Worm (Caenorhabditis elegans): ENCODE measurements around the gene acr-14.

The acr-14 gene

DNA sequence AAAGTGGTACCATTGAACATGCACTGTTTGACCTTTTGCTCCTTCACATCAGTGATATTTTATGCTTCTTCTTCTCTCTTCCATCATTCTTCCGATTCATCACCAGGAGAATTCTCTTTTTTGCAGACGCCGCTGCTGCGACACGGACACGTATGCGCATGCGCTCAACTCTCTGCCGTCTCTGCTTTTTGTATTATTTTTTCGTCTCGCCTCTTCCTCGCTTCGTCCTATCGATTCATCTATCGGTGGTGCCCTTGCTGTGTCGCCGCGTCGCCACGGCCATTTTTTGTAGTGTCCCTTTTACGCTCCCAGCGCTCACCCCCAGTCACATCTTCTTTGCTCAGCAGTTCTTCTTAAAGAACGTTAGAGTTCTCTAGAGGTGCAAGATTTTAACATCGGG lies 50.9 kb downstream of the acr-14 start (continued):
- no peak for TF ChIP-seq ccch-3 (GFP tag; optimal IDR thresholded peaks at IDR 0.05)
- no peak for TF ChIP-seq egl-18 (GFP tag; IDR thresholded peaks at IDR 0.05)
- no peak for TF ChIP-seq ZK185.1 (tag; optimal IDR thresholded peaks at IDR 0.05; ENCODE audit: poor library complexity, severe bottlenecking)
- peak; percentile 21 for TF ChIP-seq ceh-27 (GFP tag; optimal IDR thresholded peaks at IDR 0.05)
- TF ChIP-seq him-1 (tag; optimal IDR thresholded peaks at IDR 0.05), result no peak
- TF ChIP-seq B0336.3 (GFP tag; IDR thresholded peaks at IDR 0.05), result no peak
- no peak for TF ChIP-seq cebp-1 (GFP tag; IDR thresholded peaks at IDR 0.05)
- TF ChIP-seq cebp-1 (tag; optimal IDR thresholded peaks at IDR 0.05), result peak; percentile 57
- no peak for TF ChIP-seq F22D6.2 (tag; optimal IDR thresholded peaks at IDR 0.05)
- no peak for TF ChIP-seq F39B2.1 (GFP tag; IDR thresholded peaks at IDR 0.05)
- TF ChIP-seq rcor-1 (GFP tag; IDR thresholded peaks at IDR 0.05), result no peak
- TF ChIP-seq lin-40 (tag; optimal IDR thresholded peaks at IDR 0.05), result no peak
- no peak for TF ChIP-seq dpl-1 (GFP tag; optimal IDR thresholded peaks at IDR 0.05)
- TF ChIP-seq madf-3 (GFP tag; IDR thresholded peaks at IDR 0.05), result no peak
- TF ChIP-seq hsf-1 (GFP tag; IDR thresholded peaks at IDR 0.05), result no peak
- TF ChIP-seq T26A5.8 (tag; optimal IDR thresholded peaks at IDR 0.05), result no peak
- peak; percentile 37; the same call in 1 of the 2 replicates for TF ChIP-seq ceh-100 (GFP tag; IDR thresholded peaks at IDR 0.05)
- peak; percentile 4 for TF ChIP-seq nhr-80 (tag; optimal IDR thresholded peaks at IDR 0.05)
- TF ChIP-seq attf-5 (GFP tag; optimal IDR thresholded peaks at IDR 0.05), result no peak
- no peak for TF ChIP-seq D2030.7 (GFP tag; IDR thresholded peaks at IDR 0.05)
- no peak for TF ChIP-seq nhr-90 (tag; optimal IDR thresholded peaks at IDR 0.05)
- TF ChIP-seq Y53G8AR.9 (GFP tag; conservative IDR thresholded peaks at IDR 0.05), result no peak
- TF ChIP-seq mcd-1 (GFP tag; IDR thresholded peaks at IDR 0.05), result peak; percentile 23; the same call in 1 of the 2 replicates
- TF ChIP-seq gei-17 (GFP tag; optimal IDR thresholded peaks at IDR 0.05), result no peak
- no peak for TF ChIP-seq chd-7 (tag; optimal IDR thresholded peaks at IDR 0.05)
- no peak for TF ChIP-seq lin-26 (GFP tag; IDR thresholded peaks at IDR 0.05)
- no peak for TF ChIP-seq madf-8 (GFP tag; conservative IDR thresholded peaks at IDR 0.05)
- TF ChIP-seq repo-1 (tag; optimal IDR thresholded peaks at IDR 0.05), result no peak
- no peak for TF ChIP-seq snpc-1.1 (tag; optimal IDR thresholded peaks at IDR 0.05; ENCODE audit: insufficient read depth)
- TF ChIP-seq sea-2 (GFP tag; IDR thresholded peaks at IDR 0.05), result no peak
- TF ChIP-seq sdz-38 (tag; optimal IDR thresholded peaks at IDR 0.05), result no peak
- no peak for TF ChIP-seq lin-35 (GFP tag; optimal IDR thresholded peaks at IDR 0.05)
- no peak for TF ChIP-seq die-1 (tag; optimal IDR thresholded peaks at IDR 0.05)
- no peak for TF ChIP-seq sptf-2 (GFP tag; optimal IDR thresholded peaks at IDR 0.05)
- no peak for TF ChIP-seq mxl-1 (tag; optimal IDR thresholded peaks at IDR 0.05)
- TF ChIP-seq nfya-2 (GFP tag; IDR thresholded peaks at IDR 0.05), result no peak
- TF ChIP-seq K12H6.12 (tag; optimal IDR thresholded peaks at IDR 0.05), result peak; percentile 27
- TF ChIP-seq hlh-26 (GFP tag; conservative IDR thresholded peaks at IDR 0.05), result no peak
- TF ChIP-seq ztf-6 (GFP tag; IDR thresholded peaks at IDR 0.05), result no peak
- no peak for TF ChIP-seq attf-6 (GFP tag; IDR thresholded peaks at IDR 0.05)
- TF ChIP-seq madf-6 (GFP tag; IDR thresholded peaks at IDR 0.05), result no peak
- TF ChIP-seq let-607 (tag; optimal IDR thresholded peaks at IDR 0.05), result peak; percentile 4 to 17
- TF ChIP-seq snpc-1.3 (tag; optimal IDR thresholded peaks at IDR 0.05; ENCODE audit: insufficient read depth), result no peak
- TF ChIP-seq rpc-1 (optimal IDR thresholded peaks at IDR 0.05), result no peak
- TF ChIP-seq rpc-1 (tag; optimal IDR thresholded peaks at IDR 0.05), result no peak
- peak; percentile 83 for TF ChIP-seq zfh-2 (GFP tag; conservative IDR thresholded peaks at IDR 0.05)
- no peak for TF ChIP-seq efl-1 (GFP tag; optimal IDR thresholded peaks at IDR 0.05)
- TF ChIP-seq lag-1 (GFP tag; IDR thresholded peaks at IDR 0.05), result no peak
- TF ChIP-seq tbp1 (GFP tag; optimal IDR thresholded peaks at IDR 0.05), result peak; percentile 24
- no peak for TF ChIP-seq tbx-9 (tag; optimal IDR thresholded peaks at IDR 0.05; ENCODE audit: borderline replicate concordance)

All from whole organism, young adult.